Worm (Caenorhabditis elegans) whole organism, mixed stage, embryonic: ENCODE data around the gene cutl-18.

Source experiments
- M03D4.4 ChIP-seq: sonication (generic microtip); optimal IDR thresholded peaks from 2 replicates; lab custom pipeline; 2017; ENCODE audit warnings: mild to moderate bottlenecking, missing genetic modification characterization, missing compliant biosample characterization
- bed-3 ChIP-seq: fragments of 200-800 bp; sonication (Bioruptor generic); optimal IDR thresholded peaks from 3 replicates; lab custom pipeline; 2018; ENCODE audit warnings: mild to moderate bottlenecking, missing genetic modification characterization, moderate library complexity, missing compliant biosample characterization
- blmp-1 ChIP-seq: fragments of 150-350 bp; optimal IDR thresholded peaks from 2 replicates; lab custom pipeline; 2014; ENCODE audit warnings: missing biosample characterization, missing genetic modification characterization
- ceh-39 ChIP-seq: fragments of 150-350 bp; optimal IDR thresholded peaks from 2 replicates; lab custom pipeline; 2014; ENCODE audit warnings: missing biosample characterization, missing genetic modification characterization
- ceh-43 ChIP-seq: fragments of 200-800 bp; sonication (Bioruptor generic); optimal IDR thresholded peaks from 2 replicates; lab custom pipeline; 2018; ENCODE audit warnings: mild to moderate bottlenecking, missing genetic modification characterization, moderate library complexity, missing compliant biosample characterization
- ceh-83 ChIP-seq: fragments of 200-800 bp; sonication (Bioruptor generic); optimal IDR thresholded peaks from 2 replicates; lab custom pipeline; 2018; ENCODE audit warnings: mild to moderate bottlenecking, missing genetic modification characterization, missing compliant biosample characterization
- ces-1 ChIP-seq: fragments of 150-350 bp; optimal IDR thresholded peaks from 2 replicates; lab custom pipeline; 2014; ENCODE audit warnings: missing biosample characterization, missing genetic modification reagents, missing genetic modification characterization
- cnd-1 ChIP-seq: fragments of 200-800 bp; sonication (Bioruptor generic); optimal IDR thresholded peaks from 2 replicates; lab custom pipeline; 2018; ENCODE audit warnings: mild to moderate bottlenecking, missing genetic modification characterization, missing compliant biosample characterization
- drap-1 ChIP-seq: fragments of 200-800 bp; sonication (Bioruptor generic); optimal IDR thresholded peaks from 3 replicates; lab custom pipeline; 2018; ENCODE audit warnings: mild to moderate bottlenecking, missing genetic modification characterization, missing compliant biosample characterization
- elt-1 ChIP-seq: sonication (generic microtip); optimal IDR thresholded peaks from 2 replicates; lab custom pipeline; 2017; ENCODE audit warnings: missing genetic modification characterization, mild to moderate bottlenecking, missing compliant biosample characterization, antibody characterized with exemption, moderate library complexity, borderline replicate concordance; ENCODE audit not compliant: insufficient read depth
- flh-1 ChIP-seq: fragments of 200-800 bp; sonication (Bioruptor generic); optimal IDR thresholded peaks from 2 replicates; lab custom pipeline; 2018; ENCODE audit warnings: mild to moderate bottlenecking, missing genetic modification characterization, moderate library complexity, missing compliant biosample characterization
- ham-2 ChIP-seq: fragments of 200-800 bp; sonication (Bioruptor generic); optimal IDR thresholded peaks from 2 replicates; lab custom pipeline; 2018; ENCODE audit warnings: mild to moderate bottlenecking, missing genetic modification characterization, missing compliant biosample characterization
- hlh-1 ChIP-seq: fragments of 150-350 bp; optimal IDR thresholded peaks from 2 replicates; lab custom pipeline; 2014; ENCODE audit warnings: missing biosample characterization, missing genetic modification reagents, missing genetic modification characterization
- lin-13 ChIP-seq: fragments of 150-350 bp; optimal IDR thresholded peaks from 2 replicates; lab custom pipeline; 2014; ENCODE audit warnings: missing biosample characterization, missing genetic modification characterization
- lin-32 ChIP-seq: fragments of 200-800 bp; sonication (Bioruptor generic); optimal IDR thresholded peaks from 2 replicates; lab custom pipeline; 2018; ENCODE audit warnings: mild to moderate bottlenecking, missing genetic modification characterization, missing compliant biosample characterization
- lsy-2 ChIP-seq: fragments of 150-350 bp; optimal IDR thresholded peaks from 2 replicates; lab custom pipeline; 2014; ENCODE audit warnings: missing biosample characterization, missing genetic modification characterization
- mab-5 ChIP-seq: fragments of 150-350 bp; optimal IDR thresholded peaks from 2 replicates; lab custom pipeline; 2014; ENCODE audit warnings: missing biosample characterization, missing genetic modification characterization
- mep-1 ChIP-seq: fragments of 150-350 bp; optimal IDR thresholded peaks from 2 replicates; lab custom pipeline; 2017; ENCODE audit warnings: missing biosample characterization, missing genetic modification reagents, missing genetic modification characterization, inconsistent platforms
- mls-2 ChIP-seq: sonication (generic microtip); optimal IDR thresholded peaks from 2 replicates; lab custom pipeline; 2016; ENCODE audit warnings: mild to moderate bottlenecking, missing genetic modification characterization, moderate library complexity, missing compliant biosample characterization
- nhr-12 ChIP-seq: fragments of 150-350 bp; optimal IDR thresholded peaks from 2 replicates; lab custom pipeline; 2014; ENCODE audit warnings: missing biosample characterization, missing genetic modification characterization
- nhr-2 ChIP-seq: fragments of 150-350 bp; optimal IDR thresholded peaks from 2 replicates; lab custom pipeline; 2014; ENCODE audit warnings: missing biosample characterization, missing genetic modification characterization
- nhr-237 ChIP-seq: fragments of 150-350 bp; optimal IDR thresholded peaks from 2 replicates; lab custom pipeline; 2014; ENCODE audit warnings: missing biosample characterization, missing genetic modification characterization
- nhr-28 ChIP-seq: fragments of 150-350 bp; optimal IDR thresholded peaks from 2 replicates; lab custom pipeline; 2014; ENCODE audit warnings: missing biosample characterization, missing genetic modification characterization
- nhr-76 ChIP-seq: sonication (generic microtip); optimal IDR thresholded peaks from 2 replicates; lab custom pipeline; 2017; ENCODE audit warnings: missing biosample characterization, missing genetic modification characterization
- pha-4 ChIP-seq: fragments of 150-350 bp; optimal IDR thresholded peaks from 2 replicates; lab custom pipeline; 2018; ENCODE audit warnings: missing biosample characterization, missing genetic modification reagents, missing genetic modification characterization
- sem-2 ChIP-seq: fragments of 200-800 bp; sonication (Bioruptor generic); optimal IDR thresholded peaks from 2 replicates; lab custom pipeline; 2018; ENCODE audit warnings: mild to moderate bottlenecking, missing genetic modification characterization, missing compliant biosample characterization
- snpc-4 ChIP-seq: fragments of 150-350 bp; optimal IDR thresholded peaks from 2 replicates; lab custom pipeline; 2014; ENCODE audit warnings: missing biosample characterization, missing genetic modification characterization
- tbx-8 ChIP-seq: fragments of 200-800 bp; sonication (Bioruptor generic); optimal IDR thresholded peaks from 2 replicates; lab custom pipeline; 2018; ENCODE audit warnings: mild to moderate bottlenecking, missing genetic modification characterization, moderate library complexity, missing compliant biosample characterization
- unc-120 ChIP-seq: sonication (generic microtip); optimal IDR thresholded peaks from 2 replicates; lab custom pipeline; 2017; ENCODE audit warnings: missing genetic modification characterization, missing compliant biosample characterization; ENCODE audit not compliant: poor library complexity, severe bottlenecking
- unc-39 ChIP-seq: fragments of 150-350 bp; optimal IDR thresholded peaks from 2 replicates; lab custom pipeline; 2014; ENCODE audit warnings: missing biosample characterization, missing genetic modification characterization
- unc-62 ChIP-seq: fragments of 150-350 bp; optimal IDR thresholded peaks from 2 replicates; lab custom pipeline; 2014; ENCODE audit warnings: missing biosample characterization, missing genetic modification reagents, missing genetic modification characterization
- zip-8 ChIP-seq: fragments of 150-350 bp; optimal IDR thresholded peaks from 2 replicates; lab custom pipeline; 2014; ENCODE audit warnings: missing biosample characterization, missing genetic modification characterization
- ztf-11 ChIP-seq: fragments of 150-350 bp; optimal IDR thresholded peaks from 2 replicates; lab custom pipeline; 2014; ENCODE audit warnings: missing biosample characterization, missing genetic modification characterization

Gene cutl-18

ce11 chrV:11308915-11309314, 7.8 kb downstream of the cutl-18 start:
- TF ChIP-seq flh-1 (no peak), ceh-39 (no peak), nhr-12 (no peak), ceh-83 (GFP tag; lab: Kevin White, UChicago) (no peak), hlh-1 (tag; lab: Kevin White, UChicago) (peak; percentile 64), unc-62 (GFP tag; lab: Kevin White, UChicago) (peak; percentile 79), unc-120 (tag; lab: Kevin White, UChicago) (peak; percentile 66)

ce11 chrV:11308346-11308745, 8.4 kb downstream of the cutl-18 start, which contains the start of gene snf-11:
Gene snf-11, minus strand, starts transcription at chrV:11308446.
- TF ChIP-seq flh-1, result no peak
- no peak for TF ChIP-seq ceh-39
- no peak for TF ChIP-seq cnd-1 (tag; lab: Kevin White, UChicago)
- TF ChIP-seq lsy-2 (tag; lab: Kevin White, UChicago), result no peak
- no peak for TF ChIP-seq snpc-4 (tag; lab: Kevin White, UChicago)
- no peak for TF ChIP-seq sem-2 (GFP tag; lab: Kevin White, UChicago)
- TF ChIP-seq nhr-237 (tag; lab: Kevin White, UChicago), result no peak
- no peak for TF ChIP-seq hlh-1 (tag; lab: Kevin White, UChicago)
- no peak for TF ChIP-seq M03D4.4 (tag; lab: Kevin White, UChicago)
- no peak for TF ChIP-seq unc-62 (GFP tag; lab: Kevin White, UChicago)
- TF ChIP-seq nhr-76 (tag; lab: Kevin White, UChicago), result no peak
- TF ChIP-seq bed-3, result no peak
- no peak for TF ChIP-seq tbx-8 (GFP tag; lab: Kevin White, UChicago)

ce11 chrV:11307781-11308180, 8.9 kb downstream of the cutl-18 start:
- TF ChIP-seq unc-120 (tag; lab: Kevin White, UChicago), result peak; percentile 87
- no peak for TF ChIP-seq nhr-76 (tag; lab: Kevin White, UChicago)
- no peak for TF ChIP-seq nhr-28 (tag; lab: Kevin White, UChicago)
- peak; percentile 98 for TF ChIP-seq unc-62 (GFP tag; lab: Kevin White, UChicago)
- TF ChIP-seq lsy-2 (tag; lab: Kevin White, UChicago), result no peak
- TF ChIP-seq hlh-1 (tag; lab: Kevin White, UChicago), result peak; percentile 1
- TF ChIP-seq pha-4 (tag; lab: Kevin White, UChicago), result no peak
- no peak for TF ChIP-seq flh-1
- peak; percentile 72 for TF ChIP-seq mab-5 (tag; lab: Kevin White, UChicago)
- TF ChIP-seq bed-3, result no peak
- no peak for TF ChIP-seq lin-32 (GFP tag; lab: Kevin White, UChicago)
- TF ChIP-seq unc-39 (tag; lab: Kevin White, UChicago), result no peak
- TF ChIP-seq zip-8 (tag; lab: Kevin White, UChicago), result no peak
- no peak for TF ChIP-seq ceh-83 (GFP tag; lab: Kevin White, UChicago)

ce11 chrV:11304879-11305278, 11.8 kb downstream of the cutl-18 start, which contains the start of gene srh-45:
Gene srh-45, minus strand, starts transcription at chrV:11304979.
- no peak for TF ChIP-seq cnd-1 (tag; lab: Kevin White, UChicago)
- no peak for TF ChIP-seq drap-1 (GFP tag; lab: Kevin White, UChicago)
- no peak for TF ChIP-seq flh-1
- no peak for TF ChIP-seq nhr-76 (tag; lab: Kevin White, UChicago)
- TF ChIP-seq mep-1, result no peak
- no peak for TF ChIP-seq elt-1
- TF ChIP-seq unc-39 (tag; lab: Kevin White, UChicago), result no peak
- no peak for TF ChIP-seq snpc-4 (tag; lab: Kevin White, UChicago)
- TF ChIP-seq ces-1 (GFP tag; lab: Kevin White, UChicago), result no peak
- TF ChIP-seq ceh-39, result no peak
- no peak for TF ChIP-seq mls-2 (tag; lab: Kevin White, UChicago)
- TF ChIP-seq lin-13 (tag; lab: Kevin White, UChicago), result no peak
- TF ChIP-seq ceh-83 (GFP tag; lab: Kevin White, UChicago), result no peak
- no peak for TF ChIP-seq hlh-1 (tag; lab: Kevin White, UChicago)
- TF ChIP-seq M03D4.4 (tag; lab: Kevin White, UChicago), result no peak
- TF ChIP-seq ztf-11, result no peak
- TF ChIP-seq, all 35 proteins: peak for 0

- no peak for TF ChIP-seq hlh-1 (tag; lab: Kevin White, UChicago)
- no peak for TF ChIP-seq unc-39 (tag; lab: Kevin White, UChicago)
- TF ChIP-seq mab-5 (tag; lab: Kevin White, UChicago), result no peak
- no peak for TF ChIP-seq ceh-83 (GFP tag; lab: Kevin White, UChicago)
- TF ChIP-seq ceh-43 (GFP tag; lab: Kevin White, UChicago), result no peak
- TF ChIP-seq ztf-11, result no peak
- no peak for TF ChIP-seq nhr-2 (tag; lab: Kevin White, UChicago)
- no peak for TF ChIP-seq M03D4.4 (tag; lab: Kevin White, UChicago)
- no peak for TF ChIP-seq ceh-39
- no peak for TF ChIP-seq nhr-237 (tag; lab: Kevin White, UChicago)
- no peak for TF ChIP-seq blmp-1
- no peak for TF ChIP-seq unc-120 (tag; lab: Kevin White, UChicago)
- no peak for TF ChIP-seq ham-2 (GFP tag; lab: Kevin White, UChicago)
- no peak for TF ChIP-seq nhr-76 (tag; lab: Kevin White, UChicago)
- no peak for TF ChIP-seq pha-4 (tag; lab: Kevin White, UChicago)
- TF ChIP-seq ces-1 (GFP tag; lab: Kevin White, UChicago), result no peak
Measured at ce11 chrV:11304200-11304599, 12.5 kb downstream of the cutl-18 start.
